Worm (Caenorhabditis elegans): Measurements from ENCODE around the gene K02E2.11.

Gene K02E2.11

DNA sequence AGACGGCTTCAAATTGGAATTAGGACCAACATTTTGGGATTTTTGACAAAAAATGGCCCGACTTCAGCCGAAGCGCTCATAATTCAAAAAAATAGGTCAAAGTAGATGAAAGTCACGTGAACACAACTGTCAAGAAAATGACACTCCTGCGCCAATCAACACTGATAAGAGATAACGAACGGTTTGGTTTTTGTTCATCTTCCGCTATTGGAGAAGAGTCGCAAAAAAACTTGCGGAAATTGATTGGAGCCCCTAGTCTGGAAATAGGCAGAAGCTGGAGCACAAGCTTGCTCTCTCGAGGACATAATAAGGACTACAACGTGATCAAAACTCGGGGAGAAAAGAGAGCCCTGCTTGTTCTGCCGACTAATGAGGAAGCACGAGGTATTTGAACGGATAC is 29.1 kb downstream of the K02E2.11 start (continued):
- no peak for TF ChIP-seq zfp-2 (tag; optimal IDR thresholded peaks at IDR 0.05)
- 0 out of 2 replicates have a peak, but pooled peaks have one; percentile 31 for TF ChIP-seq hmg-1.1 (GFP tag; IDR thresholded peaks at IDR 0.05)
- TF ChIP-seq mdl-1 (tag; optimal IDR thresholded peaks at IDR 0.05): peak in 1 of 2 experiments; percentile 0
- TF ChIP-seq ZK546.5 (tag; optimal IDR thresholded peaks at IDR 0.05): no peak
- TF ChIP-seq ceh-20 (GFP tag; IDR thresholded peaks at IDR 0.05): 0 out of 2 replicates have a peak, but pooled peaks have one; percentile 42
- peak; percentile 94 for TF ChIP-seq dmd-6 (GFP tag; IDR thresholded peaks at IDR 0.05)
- peak; percentile 51 for TF ChIP-seq nhr-48 (tag; optimal IDR thresholded peaks at IDR 0.05)
- TF ChIP-seq nhr-6 (tag; optimal IDR thresholded peaks at IDR 0.05): peak; percentile 8

DNA sequence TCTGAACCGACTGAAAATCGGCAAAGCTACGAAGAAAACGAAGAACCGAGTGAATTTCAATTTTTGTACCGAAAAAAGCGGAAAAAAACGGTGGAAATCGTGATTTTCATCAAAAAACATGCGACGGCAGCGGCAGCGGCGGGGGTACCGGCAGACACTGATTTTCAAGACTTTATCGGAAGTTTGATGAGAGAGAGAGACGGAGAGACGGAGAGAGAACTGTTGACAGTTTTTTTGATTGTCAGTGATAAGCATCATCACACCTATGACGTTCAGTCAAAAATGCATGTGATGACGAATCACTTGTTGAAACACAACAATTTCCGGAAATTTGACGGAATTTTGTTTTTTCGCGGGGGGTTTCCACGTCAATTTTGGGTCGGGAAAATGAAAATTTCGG is 30.3 kb downstream of the K02E2.11 start:
- TF ChIP-seq tra-1 (GFP tag; IDR thresholded peaks at IDR 0.05): peak; percentile 81
- TF ChIP-seq lim-7 (GFP tag; IDR thresholded peaks at IDR 0.05): no peak
- no peak for TF ChIP-seq mxl-2 (GFP tag; conservative IDR thresholded peaks at IDR 0.05)
- peak; percentile 74 for TF ChIP-seq nhr-28 (tag; optimal IDR thresholded peaks at IDR 0.05)
- TF ChIP-seq nhr-111 (GFP tag; optimal IDR thresholded peaks at IDR 0.05): no peak
- TF ChIP-seq set-16 (GFP tag; IDR thresholded peaks at IDR 0.05): peak; percentile 16; the same call in 1 of the 2 replicates
- no peak for TF ChIP-seq zag-1 (tag; optimal IDR thresholded peaks at IDR 0.05)
- no peak for TF ChIP-seq egl-27 (tag; optimal IDR thresholded peaks at IDR 0.05)
- peak; percentile 33 for TF ChIP-seq cey-2 (tag; optimal IDR thresholded peaks at IDR 0.05; ENCODE audit: borderline replicate concordance, insufficient read depth)
- no peak for TF ChIP-seq fkh-10 (GFP tag; optimal IDR thresholded peaks at IDR 0.05)
- TF ChIP-seq dmd-6 (GFP tag; IDR thresholded peaks at IDR 0.05): peak; percentile 97
- no peak for TF ChIP-seq F49E8.2 (tag; optimal IDR thresholded peaks at IDR 0.05; ENCODE audit: borderline replicate concordance)
- TF ChIP-seq madf-5 (GFP tag; IDR thresholded peaks at IDR 0.05): no peak
- no peak for TF ChIP-seq zip-11 (GFP tag; IDR thresholded peaks at IDR 0.05)
- peak; percentile 54 for TF ChIP-seq ztf-7 (tag; optimal IDR thresholded peaks at IDR 0.05)
- TF ChIP-seq daf-16 (GFP tag; optimal IDR thresholded peaks at IDR 0.05): no peak
- TF ChIP-seq daf-16 (tag; optimal IDR thresholded peaks at IDR 0.05): peak; percentile 91
- peak; percentile 38 for TF ChIP-seq nhr-48 (tag; optimal IDR thresholded peaks at IDR 0.05)
- TF ChIP-seq mep-1 (tag; optimal IDR thresholded peaks at IDR 0.05): no peak
- peak in 1 of 2 experiments; percentile 15 for TF ChIP-seq lsy-2 (tag; optimal IDR thresholded peaks at IDR 0.05)
- TF ChIP-seq zfp-3 (GFP tag; conservative IDR thresholded peaks at IDR 0.05): no peak
- TF ChIP-seq ceh-62 (tag; optimal IDR thresholded peaks at IDR 0.05): no peak
- TF ChIP-seq mxl-3 (GFP tag; optimal IDR thresholded peaks at IDR 0.05): peak; percentile 62
- no peak for TF ChIP-seq ceh-82 (tag; optimal IDR thresholded peaks at IDR 0.05)
- peak; percentile 47 for TF ChIP-seq pqm-1 (tag; optimal IDR thresholded peaks at IDR 0.05)
- TF ChIP-seq pha-4 (GFP tag; IDR thresholded peaks at IDR 0.05): no peak
- no peak for TF ChIP-seq pha-4 (tag; optimal IDR thresholded peaks at IDR 0.05)
- TF ChIP-seq F26F4.8 (GFP tag; conservative IDR thresholded peaks at IDR 0.05): no peak
- no peak for TF ChIP-seq madf-9 (GFP tag; conservative IDR thresholded peaks at IDR 0.05)
- TF ChIP-seq ceh-20 (GFP tag; IDR thresholded peaks at IDR 0.05): 0 out of 2 replicates have a peak, but pooled peaks have one; percentile 39
- peak; percentile 30 for TF ChIP-seq aha-1 (tag)
- TF ChIP-seq arid-1 (GFP tag; conservative IDR thresholded peaks at IDR 0.05): no peak
- no peak for TF ChIP-seq ZK337.2 (GFP tag; IDR thresholded peaks at IDR 0.05)
- peak; percentile 13 to 52 for TF ChIP-seq hif-1 (tag; optimal IDR thresholded peaks at IDR 0.05)
- TF ChIP-seq mdl-1 (tag; optimal IDR thresholded peaks at IDR 0.05): peak in 1 of 2 experiments; percentile 46
- peak; percentile 28 for TF ChIP-seq nhr-102 (tag; optimal IDR thresholded peaks at IDR 0.05)
- no peak for TF ChIP-seq duxl-1 (tag; optimal IDR thresholded peaks at IDR 0.05; ENCODE audit: poor library complexity)
- peak; percentile 74 for TF ChIP-seq dve-1 (tag; optimal IDR thresholded peaks at IDR 0.05; ENCODE audit: insufficient read depth)
- TF ChIP-seq lir-3 (tag; optimal IDR thresholded peaks at IDR 0.05): no peak
- TF ChIP-seq rbr-2 (tag; optimal IDR thresholded peaks at IDR 0.05): no peak
- TF ChIP-seq nhr-77 (tag; optimal IDR thresholded peaks at IDR 0.05): peak; percentile 42
- no peak for TF ChIP-seq ZK546.5 (tag; optimal IDR thresholded peaks at IDR 0.05)
- no peak for TF ChIP-seq dmd-9 (GFP tag; IDR thresholded peaks at IDR 0.05)
- TF ChIP-seq nhr-11 (tag; optimal IDR thresholded peaks at IDR 0.05): no peak
- no peak for TF ChIP-seq ceh-28 (tag; optimal IDR thresholded peaks at IDR 0.05)
- peak; percentile 92 for TF ChIP-seq ama-1 (optimal IDR thresholded peaks at IDR 0.05)
